Fruit fly (Drosophila melanogaster) whole organism, prepupa: ENCODE results near the gene HGTX.
A peak's percentile ranks its signal among the peaks of the same experiment; 100 is the strongest.

ENCODE experiments used
- Blimp-1 ChIP-seq: fragments of 200-800 bp; sonication (Bioruptor generic); optimal IDR thresholded peaks from 3 replicates; lab custom pipeline; 2017; ENCODE audit warnings: missing biosample characterization, missing genetic modification characterization, mild to moderate bottlenecking, moderate library complexity, missing genetic modification reagents
- CG10631 ChIP-seq: fragments of 200-800 bp; sonication (Bioruptor generic); optimal IDR thresholded peaks from 2 replicates; lab custom pipeline; 2016; ENCODE audit warnings: missing biosample characterization, missing genetic modification characterization
- CG10669 ChIP-seq: fragments of 200-800 bp; sonication (Bioruptor generic); optimal IDR thresholded peaks from 3 replicates; lab custom pipeline; 2018; ENCODE audit warnings: missing biosample characterization, mild to moderate bottlenecking, missing genetic modification characterization, moderate library complexity
- CG11294 ChIP-seq: fragments of 200-800 bp; sonication (Bioruptor generic); IDR thresholded peaks from 2 replicates; pipeline ENCODE4 v1.3.6; 2022; ENCODE audit warnings: missing biosample characterization, missing genetic modification characterization
- CG11762 ChIP-seq: fragments of 200-800 bp; sonication (Bioruptor generic); optimal IDR thresholded peaks from 3 replicates; lab custom pipeline; 2016; ENCODE audit warnings: missing biosample characterization, missing genetic modification characterization; ENCODE audit not compliant: insufficient read depth
- CG11902 ChIP-seq: fragments of 200-800 bp; sonication (Bioruptor generic); optimal IDR thresholded peaks from 3 replicates; lab custom pipeline; 2016; ENCODE audit warnings: missing biosample characterization, missing genetic modification characterization
- CG15336 ChIP-seq: fragments of 200-800 bp; sonication (Bioruptor generic); IDR thresholded peaks from 2 replicates; pipeline ENCODE4 v1.3.6; 2022; ENCODE audit warnings: missing biosample characterization, missing genetic modification characterization
- CG1621 ChIP-seq: fragments of 200-800 bp; sonication (Bioruptor generic); optimal IDR thresholded peaks from 3 replicates; lab custom pipeline; 2018; ENCODE audit warnings: missing biosample characterization, mild to moderate bottlenecking, missing genetic modification characterization
- CG16779 ChIP-seq: fragments of 200-800 bp; sonication (Bioruptor generic); optimal IDR thresholded peaks from 3 replicates; lab custom pipeline; 2017; ENCODE audit warnings: missing biosample characterization, mild to moderate bottlenecking, missing genetic modification characterization
- CG3032 ChIP-seq: fragments of 200-800 bp; optimal IDR thresholded peaks from 2 replicates; lab custom pipeline; 2019; ENCODE audit warnings: missing biosample characterization, mild to moderate bottlenecking, missing genetic modification characterization, moderate library complexity
- CG34406 ChIP-seq: fragments of 200-800 bp; sonication (Bioruptor generic); optimal IDR thresholded peaks from 3 replicates; lab custom pipeline; 2016; ENCODE audit warnings: missing biosample characterization, missing genetic modification characterization
- CG3919 ChIP-seq: fragments of 200-800 bp; sonication (Bioruptor generic); optimal IDR thresholded peaks from 3 replicates; lab custom pipeline; 2016; ENCODE audit warnings: missing biosample characterization, missing genetic modification characterization
- CG4318 ChIP-seq: fragments of 200-800 bp; sonication (Bioruptor generic); optimal IDR thresholded peaks from 3 replicates; lab custom pipeline; 2017; ENCODE audit warnings: missing biosample characterization, mild to moderate bottlenecking, missing genetic modification characterization
- CG6163 ChIP-seq: fragments of 200-800 bp; sonication (Bioruptor generic); IDR thresholded peaks from 3 replicates; pipeline ENCODE4 v1.3.6; 2022; ENCODE audit warnings: missing biosample characterization, missing genetic modification characterization
- CG6276 ChIP-seq: fragments of 200-800 bp; sonication (Bioruptor generic); optimal IDR thresholded peaks from 2 replicates; lab custom pipeline; 2017; ENCODE audit warnings: missing biosample characterization, mild to moderate bottlenecking, missing genetic modification characterization
- CG6792 ChIP-seq: fragments of 200-800 bp; sonication (Bioruptor generic); optimal IDR thresholded peaks from 3 replicates; lab custom pipeline; 2016; ENCODE audit warnings: missing biosample characterization, missing genetic modification characterization
- CG6808 ChIP-seq: fragments of 200-800 bp; sonication (Bioruptor generic); optimal IDR thresholded peaks from 3 replicates; lab custom pipeline; 2017; ENCODE audit warnings: missing biosample characterization, missing genetic modification characterization, mild to moderate bottlenecking, moderate library complexity, missing genetic modification reagents
- CG6854 ChIP-seq: fragments of 200-800 bp; sonication (Bioruptor generic); optimal IDR thresholded peaks from 2 replicates; lab custom pipeline; 2017; ENCODE audit warnings: missing biosample characterization, mild to moderate bottlenecking, missing genetic modification characterization
- CG7368 ChIP-seq: fragments of 200-800 bp; sonication (Bioruptor generic); optimal IDR thresholded peaks from 3 replicates; lab custom pipeline; 2016; ENCODE audit warnings: missing biosample characterization, missing genetic modification characterization
- CG8119 ChIP-seq: fragments of 200-800 bp; sonication (Bioruptor generic); IDR thresholded peaks from 3 replicates; pipeline ENCODE4 v1.3.6; 2022; ENCODE audit warnings: missing biosample characterization, missing genetic modification characterization
- CG8319 ChIP-seq: fragments of 200-800 bp; sonication (Bioruptor generic); optimal IDR thresholded peaks from 3 replicates; lab custom pipeline; 2016; ENCODE audit warnings: missing biosample characterization, missing genetic modification characterization
- CG8632 ChIP-seq: fragments of 200-800 bp; sonication (Bioruptor generic); optimal IDR thresholded peaks from 3 replicates; lab custom pipeline; 2016; ENCODE audit warnings: missing biosample characterization, missing genetic modification characterization
- Eip75B ChIP-seq: fragments of 200-800 bp; sonication (Bioruptor generic); optimal IDR thresholded peaks from 3 replicates; lab custom pipeline; 2016; ENCODE audit warnings: missing biosample characterization, missing genetic modification characterization
- Eip78C ChIP-seq: fragments of 200-800 bp; sonication (Bioruptor generic); peaks from one replicate; lab custom pipeline; 2016; ENCODE audit warnings: missing biosample characterization, missing genetic modification characterization
- Eip93F ChIP-seq: fragments of 200-800 bp; sonication (Bioruptor generic); optimal IDR thresholded peaks from 2 replicates; lab custom pipeline; 2016; ENCODE audit warnings: missing biosample characterization, mild to moderate bottlenecking, missing genetic modification characterization
- Hr4 ChIP-seq: fragments of 200-800 bp; sonication (Bioruptor generic); optimal IDR thresholded peaks from 3 replicates; lab custom pipeline; 2016; ENCODE audit warnings: missing biosample characterization, missing genetic modification characterization
- Lpt ChIP-seq: fragments of 200-800 bp; sonication (Bioruptor generic); optimal IDR thresholded peaks from 3 replicates; lab custom pipeline; 2016; ENCODE audit warnings: missing biosample characterization, missing genetic modification characterization
- OdsH ChIP-seq: fragments of 200-800 bp; sonication (Bioruptor generic); optimal IDR thresholded peaks from 3 replicates; lab custom pipeline; 2016; ENCODE audit warnings: missing biosample characterization, missing genetic modification characterization
- Smox ChIP-seq: fragments of 200-800 bp; sonication (Bioruptor generic); optimal IDR thresholded peaks from 3 replicates; lab custom pipeline; 2016; ENCODE audit warnings: missing biosample characterization, missing genetic modification characterization
- Sox102F ChIP-seq: fragments of 200-800 bp; sonication (Bioruptor generic); optimal IDR thresholded peaks from 2 replicates; lab custom pipeline; 2016; ENCODE audit warnings: missing biosample characterization, mild to moderate bottlenecking, missing genetic modification characterization
- Sox14 ChIP-seq: fragments of 200-800 bp; sonication (Bioruptor generic); optimal IDR thresholded peaks from 3 replicates; lab custom pipeline; 2016; ENCODE audit warnings: missing biosample characterization, missing genetic modification characterization
- Sox15 ChIP-seq: fragments of 200-800 bp; sonication (Bioruptor generic); optimal IDR thresholded peaks from 3 replicates; lab custom pipeline; 2016; ENCODE audit warnings: missing biosample characterization, missing genetic modification characterization
- acj6 ChIP-seq: fragments of 200-800 bp; sonication (Bioruptor generic); optimal IDR thresholded peaks from 3 replicates; lab custom pipeline; 2016; ENCODE audit warnings: missing biosample characterization, missing genetic modification characterization
- cyc ChIP-seq: fragments of 200-800 bp; sonication (Bioruptor generic); optimal IDR thresholded peaks from 3 replicates; lab custom pipeline; 2016; ENCODE audit warnings: missing biosample characterization, missing genetic modification characterization
- dsx ChIP-seq: fragments of 200-800 bp; optimal IDR thresholded peaks from 3 replicates; lab custom pipeline; 2019; ENCODE audit warnings: missing biosample characterization, mild to moderate bottlenecking, missing genetic modification characterization, moderate library complexity; ENCODE audit not compliant: poor library complexity, severe bottlenecking
- eg ChIP-seq: fragments of 200-800 bp; sonication (Bioruptor generic); IDR thresholded peaks from 3 replicates; pipeline ENCODE4 v1.3.6; 2022; ENCODE audit warnings: missing biosample characterization, missing genetic modification characterization
- esn ChIP-seq: fragments of 200-800 bp; sonication (Bioruptor generic); optimal IDR thresholded peaks from 2 replicates; lab custom pipeline; 2016; ENCODE audit warnings: missing biosample characterization, mild to moderate bottlenecking, missing genetic modification characterization, moderate library complexity
- fd85E ChIP-seq: fragments of 200-800 bp; sonication (Bioruptor generic); optimal IDR thresholded peaks from 3 replicates; lab custom pipeline; 2016; ENCODE audit warnings: missing biosample characterization, missing genetic modification characterization
- lz ChIP-seq: fragments of 200-800 bp; sonication (Bioruptor generic); optimal IDR thresholded peaks from 3 replicates; lab custom pipeline; 2016; ENCODE audit warnings: missing biosample characterization, missing genetic modification characterization
- net ChIP-seq: fragments of 200-800 bp; sonication (Bioruptor generic); optimal IDR thresholded peaks from 3 replicates; lab custom pipeline; 2016; ENCODE audit warnings: missing biosample characterization, missing genetic modification characterization
- pdm3 ChIP-seq: fragments of 200-800 bp; sonication (Bioruptor generic); optimal IDR thresholded peaks from 3 replicates; lab custom pipeline; 2016; ENCODE audit warnings: missing biosample characterization, missing genetic modification characterization
- spab ChIP-seq: fragments of 200-800 bp; sonication (Bioruptor generic); optimal IDR thresholded peaks from 2 replicates; lab custom pipeline; 2017; ENCODE audit warnings: missing biosample characterization, mild to moderate bottlenecking, missing genetic modification characterization, missing genetic modification reagents
- topi ChIP-seq: fragments of 200-800 bp; sonication (Bioruptor generic); optimal IDR thresholded peaks from 3 replicates; lab custom pipeline; 2016; ENCODE audit warnings: missing biosample characterization, missing genetic modification characterization
- vri ChIP-seq: fragments of 200-800 bp; sonication (Bioruptor generic); optimal IDR thresholded peaks from 3 replicates; lab custom pipeline; 2016; ENCODE audit warnings: missing biosample characterization, mild to moderate bottlenecking, missing genetic modification characterization

Gene HGTX

DNA sequence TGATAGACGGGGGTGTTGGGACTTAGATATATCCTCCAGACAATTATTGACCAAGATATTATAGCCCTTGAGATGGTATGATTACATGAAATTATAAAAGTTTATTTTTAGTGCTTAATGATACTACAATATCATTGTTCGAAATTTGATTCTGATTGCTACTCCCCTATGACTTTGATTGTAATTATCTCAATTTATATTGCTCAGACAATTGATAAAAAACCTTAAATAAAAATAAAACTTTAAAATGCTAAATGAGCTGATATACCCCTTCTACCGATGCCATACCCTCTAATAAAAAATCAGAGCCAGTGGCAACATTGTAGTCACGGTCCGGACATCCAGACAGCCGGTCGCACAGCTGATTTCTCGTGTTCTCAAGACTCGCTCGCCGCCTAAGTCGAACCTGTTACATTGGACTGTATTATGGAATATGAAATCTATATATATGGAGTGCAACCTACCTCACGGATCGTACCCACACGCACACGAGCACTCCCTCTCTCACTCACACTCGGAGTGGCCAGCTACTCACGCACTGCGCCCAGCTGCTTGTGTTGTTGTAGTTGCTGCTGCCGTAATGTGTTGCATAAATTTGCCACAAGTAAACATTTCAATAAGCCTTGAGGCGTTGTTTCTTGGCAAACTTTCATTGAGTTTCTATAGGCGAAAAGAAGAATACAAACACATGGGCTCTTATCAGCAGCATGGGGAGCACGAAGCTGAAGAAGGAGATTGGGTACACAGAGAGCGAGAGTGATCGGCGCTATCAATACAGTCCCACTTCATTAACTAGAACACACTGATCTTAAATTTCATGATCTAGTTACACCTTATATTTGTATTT, 13.8 kb upstream of the HGTX start (continued):
- peak; percentile 71 for TF ChIP-seq CG3919
- peak; percentile 76 for TF ChIP-seq OdsH
- TF ChIP-seq Sox14 = peak; percentile 43
- TF ChIP-seq CG16779 (tag; lab: Kevin White, UChicago) = peak; percentile 43
- TF ChIP-seq Eip93F = no peak
- peak; percentile 32 for TF ChIP-seq esn (GFP tag; lab: Kevin White, UChicago)
- peak; percentile 29 for TF ChIP-seq topi (GFP tag; lab: Kevin White, UChicago)
- TF ChIP-seq Smox = peak; percentile 6
- peak; percentile 49 for TF ChIP-seq CG6276 (GFP tag; lab: Kevin White, UChicago)
- TF ChIP-seq CG3032 = peak; percentile 79
- peak; percentile 64 for TF ChIP-seq Lpt (GFP tag; lab: Kevin White, UChicago)
- TF ChIP-seq CG6792 (GFP tag; lab: Kevin White, UChicago) = peak; percentile 31
- peak; percentile 35; the same call in 2 of the 3 replicates for TF ChIP-seq CG6163 (GFP tag; lab: Robert Waterston, UW)
- peak; percentile 56 for TF ChIP-seq spab (GFP tag; lab: Kevin White, UChicago)
- peak; percentile 37 for TF ChIP-seq Eip75B (GFP tag; lab: Kevin White, UChicago)
- TF ChIP-seq dsx (GFP tag; lab: Kevin White, UChicago) = peak; percentile 100
- TF ChIP-seq Blimp-1 (GFP tag; lab: Kevin White, UChicago) = no peak
- no peak for TF ChIP-seq CG11294 (GFP tag; lab: Robert Waterston, UW)
- TF ChIP-seq Sox15 (GFP tag; lab: Kevin White, UChicago) = no peak
- peak; percentile 57 for TF ChIP-seq CG4318 (GFP tag; lab: Kevin White, UChicago)
- TF ChIP-seq CG6854 = no peak
- peak; percentile 22 for TF ChIP-seq CG11902 (GFP tag; lab: Kevin White, UChicago)
- TF ChIP-seq CG8632 (GFP tag; lab: Kevin White, UChicago) = peak; percentile 14

DNA sequence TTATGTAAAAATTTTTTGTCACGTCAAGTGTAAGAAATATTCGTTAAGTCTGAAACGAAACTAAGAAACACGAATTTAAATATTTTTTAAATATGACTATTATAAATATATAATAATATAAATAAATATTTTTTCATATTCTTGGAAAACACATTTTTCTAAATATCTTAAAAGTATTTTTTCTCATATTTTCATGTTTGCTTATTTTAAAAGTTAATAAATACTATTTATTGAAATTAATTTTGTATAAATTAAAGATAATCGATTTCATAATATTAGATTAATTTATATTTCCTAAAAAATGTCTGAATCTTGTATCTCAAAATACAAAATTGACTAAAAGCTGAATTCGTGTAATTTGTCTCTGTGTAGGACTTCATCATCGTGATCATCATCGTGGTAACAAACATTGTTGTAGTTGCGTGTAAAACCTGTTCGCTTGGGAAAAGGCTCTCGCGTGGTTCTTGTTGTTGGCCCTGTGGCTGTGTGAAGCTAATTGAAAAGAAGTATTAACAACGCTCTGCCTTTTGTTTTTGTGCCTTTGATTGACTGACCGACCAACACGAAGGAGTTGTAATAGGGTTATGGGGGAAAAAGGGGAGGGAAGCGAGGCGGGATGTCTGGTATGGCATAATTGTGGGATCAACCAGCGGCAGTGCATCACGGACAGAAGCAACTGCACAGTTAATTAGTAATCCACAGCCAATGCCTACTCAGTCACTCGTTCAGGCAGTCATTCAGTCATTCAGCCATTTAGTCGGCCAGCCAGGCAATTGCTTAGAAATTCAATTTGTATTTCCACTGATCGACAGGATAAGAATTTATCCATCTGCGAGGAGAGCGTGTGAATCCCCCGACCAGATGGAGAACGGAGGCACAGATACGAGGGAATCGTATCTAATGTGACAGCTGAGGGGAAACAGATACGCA, 12.3 kb upstream of the HGTX start:
- peak; percentile 4 for TF ChIP-seq spab (GFP tag; lab: Kevin White, UChicago)
- no peak for TF ChIP-seq CG6792 (GFP tag; lab: Kevin White, UChicago)
- no peak for TF ChIP-seq Sox102F (GFP tag; lab: Kevin White, UChicago)
- TF ChIP-seq CG1621 = no peak
- no peak for TF ChIP-seq eg
- peak; percentile 52 for TF ChIP-seq esn (GFP tag; lab: Kevin White, UChicago)
- TF ChIP-seq Smox = no peak
- peak; percentile 54 for TF ChIP-seq Eip78C
- TF ChIP-seq lz = peak; percentile 4
- peak; percentile 60 for TF ChIP-seq CG8632 (GFP tag; lab: Kevin White, UChicago)
- TF ChIP-seq net (GFP tag; lab: Kevin White, UChicago) = no peak
- TF ChIP-seq CG10631 (GFP tag; lab: Kevin White, UChicago) = peak; percentile 43
- peak; percentile 98 for TF ChIP-seq dsx (GFP tag; lab: Kevin White, UChicago)
- no peak for TF ChIP-seq Eip75B (GFP tag; lab: Kevin White, UChicago)
- peak; percentile 3 for TF ChIP-seq CG4318 (GFP tag; lab: Kevin White, UChicago)
- TF ChIP-seq CG6808 = no peak
- no peak for TF ChIP-seq vri (GFP tag; lab: Kevin White, UChicago)
- TF ChIP-seq CG10669 (GFP tag; lab: Kevin White, UChicago) = no peak
- no peak for TF ChIP-seq Hr4
- no peak for TF ChIP-seq CG15336 (GFP tag; lab: Robert Waterston, UW)
- no peak for TF ChIP-seq cyc (GFP tag; lab: Kevin White, UChicago)
- no peak for TF ChIP-seq CG8119
- peak; percentile 68 for TF ChIP-seq CG3032
- no peak for TF ChIP-seq CG8319
- no peak for TF ChIP-seq CG6163 (GFP tag; lab: Robert Waterston, UW)
- TF ChIP-seq Lpt (GFP tag; lab: Kevin White, UChicago) = no peak
- TF ChIP-seq CG7368 (GFP tag; lab: Kevin White, UChicago) = no peak
- TF ChIP-seq CG34406 = peak; percentile 26
- TF ChIP-seq CG11294 (GFP tag; lab: Robert Waterston, UW) = no peak
- TF ChIP-seq acj6 (GFP tag; lab: Kevin White, UChicago) = peak; percentile 21
- TF ChIP-seq CG11762 (GFP tag; lab: Kevin White, UChicago) = no peak
- no peak for TF ChIP-seq fd85E (GFP tag; lab: Kevin White, UChicago)
- TF ChIP-seq CG6854 = peak; percentile 1
- no peak for TF ChIP-seq pdm3 (GFP tag; lab: Kevin White, UChicago)
